Worm (Caenorhabditis elegans) whole organism, early embryonic: Measurements from ENCODE around the gene C36C9.11.

Experiments used
- F13C5.2 ChIP-seq: sonication (generic microtip); optimal IDR thresholded peaks from 2 replicates; lab custom pipeline; 2017; ENCODE audit warnings: mild to moderate bottlenecking, missing genetic modification characterization, inconsistent platforms, missing compliant biosample characterization
- ama-1 ChIP-seq: fragments of 150-350 bp; optimal IDR thresholded peaks from 2 replicates; lab custom pipeline; 2014
- ets-7 ChIP-seq: sonication (generic microtip); optimal IDR thresholded peaks from 2 replicates; lab custom pipeline; 2016; ENCODE audit warnings: missing genotype, missing genetic modification characterization, missing compliant biosample characterization
- flt-1 ChIP-seq: fragments of 200-800 bp; sonication (Bioruptor generic); IDR thresholded peaks from 2 replicates; pipeline ENCODE4 v1.3.6; 2022; ENCODE audit warnings: missing genetic modification characterization, missing compliant biosample characterization
- hmbx-1 ChIP-seq: sonication (generic microtip); optimal IDR thresholded peaks from 2 replicates; lab custom pipeline; 2016; ENCODE audit warnings: mild to moderate bottlenecking, missing genetic modification characterization, missing compliant biosample characterization
- hmg-4 ChIP-seq: fragments of 200-800 bp; sonication (Bioruptor generic); optimal IDR thresholded peaks from 2 replicates; lab custom pipeline; 2018; ENCODE audit warnings: mild to moderate bottlenecking, missing genetic modification characterization, missing compliant biosample characterization
- scrt-1 ChIP-seq: fragments of 200-800 bp; sonication (Bioruptor generic); IDR thresholded peaks from 2 replicates; pipeline ENCODE4 v1.3.6; 2022; ENCODE audit warnings: missing genetic modification characterization, missing compliant biosample characterization

DNA sequence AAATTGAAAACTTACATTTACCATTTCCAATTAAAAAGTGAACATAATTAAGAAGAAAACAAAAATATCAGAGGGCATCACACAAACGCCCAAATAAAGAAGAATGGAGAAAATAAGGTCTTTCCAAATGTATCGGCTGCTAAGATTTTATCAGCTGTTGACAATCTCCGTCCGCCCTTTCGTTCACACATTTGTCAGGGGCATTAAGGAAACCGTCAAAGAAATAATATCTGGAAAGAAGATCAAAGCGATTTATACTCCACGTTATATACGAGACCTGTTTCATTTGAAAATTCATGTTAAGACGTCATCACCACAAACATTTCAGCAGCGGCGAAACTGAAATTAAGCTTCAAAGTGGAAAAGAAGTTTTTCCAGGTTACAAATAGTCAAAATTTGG lies 25.4 kb downstream of the C36C9.11 start, which contains the start of gene fbxa-52:
- TF ChIP-seq ama-1 (lab: Kevin White, UChicago) (no peak), scrt-1 (GFP tag; lab: Robert Waterston, UW) (no peak), F13C5.2 (tag; lab: Kevin White, UChicago) (no peak), hmg-4 (GFP tag; lab: Kevin White, UChicago) (no peak), flt-1 (GFP tag; lab: Robert Waterston, UW) (no peak), hmbx-1 (tag; lab: Kevin White, UChicago) (no peak), ets-7 (no peak)
